Fruit fly (Drosophila melanogaster): ENCODE measurements around the gene CG14852.

Gene CG14852

dm6 chr3R:14568501-14569137, 2.9 kb downstream of the CG14852 start, which contains the start of gene CG8066 (continued):
- TF ChIP-seq z (GFP tag; IDR thresholded peaks at IDR 0.05) (peak; percentile 96), CG9817 (tag; optimal IDR thresholded peaks at IDR 0.05) (peak; percentile 1), Meics (GFP tag; optimal IDR thresholded peaks at IDR 0.05) (peak; percentile 36), lbe (GFP tag; optimal IDR thresholded peaks at IDR 0.05) (peak; percentile 19), dpn (GFP tag; optimal IDR thresholded peaks at IDR 0.05) (peak in 1 of 2 experiments; percentile 9), Fer3 (tag; optimal IDR thresholded peaks at IDR 0.05) (peak; percentile 22), Dbx (GFP tag; IDR thresholded peaks at IDR 0.05) (peak; percentile 23; the same call in 1 of the 3 replicates), ase (GFP tag; IDR thresholded peaks at IDR 0.05) (no peak), vvl (GFP tag; IDR thresholded peaks at IDR 0.05) (peak; percentile 40; the same call in 1 of the 2 replicates), BEAF-32 (GFP tag; optimal IDR thresholded peaks at IDR 0.05) (peak; percentile 54), CG9932 (GFP tag; IDR thresholded peaks at IDR 0.05) (peak; percentile 67), CG34376 (GFP tag; optimal IDR thresholded peaks at IDR 0.05) (peak; percentile 30), CG8388 (GFP tag; optimal IDR thresholded peaks at IDR 0.05) (no peak), pros (GFP tag; optimal IDR thresholded peaks at IDR 0.05) (no peak), CG8290 (GFP tag; optimal IDR thresholded peaks at IDR 0.05) (no peak), CG8290 (tag; optimal IDR thresholded peaks at IDR 0.05) (peak in 1 of 2 experiments; percentile 0), stwl (tag; optimal IDR thresholded peaks at IDR 0.05) (no peak), grau (tag; optimal IDR thresholded peaks at IDR 0.05) (peak; percentile 7), Blimp-1 (GFP tag; optimal IDR thresholded peaks at IDR 0.05) (peak; percentile 15), CG4328 (GFP tag; optimal IDR thresholded peaks at IDR 0.05) (peak; percentile 30), Bgb (GFP tag; IDR thresholded peaks at IDR 0.05; ENCODE audit: partially characterized antibody) (peak; percentile 15; the same call in 1 of the 2 replicates), unpg (GFP tag; optimal IDR thresholded peaks at IDR 0.05) (peak; percentile 27), ken (GFP tag; IDR thresholded peaks at IDR 0.05) (0 out of 3 replicates have a peak, but pooled peaks have one; percentile 23), CG11695 (GFP tag; IDR thresholded peaks at IDR 0.05) (no peak), CoRest (tag; optimal IDR thresholded peaks at IDR 0.05) (peak; percentile 11), Nf-YA (GFP tag; IDR thresholded peaks at IDR 0.05) (no peak), Hmr (GFP tag; optimal IDR thresholded peaks at IDR 0.05) (peak; percentile 49), Optix (GFP tag; IDR thresholded peaks at IDR 0.05) (no peak), CG18011 (GFP tag; optimal IDR thresholded peaks at IDR 0.05) (peak; percentile 22), mirr (GFP tag; optimal IDR thresholded peaks at IDR 0.05) (peak; percentile 11), CG15514 (GFP tag; optimal IDR thresholded peaks at IDR 0.05) (peak; percentile 51)

- TF ChIP-seq Bgb (GFP tag; IDR thresholded peaks at IDR 0.05; ENCODE audit: partially characterized antibody) (peak; percentile 27; the same call in 1 of the 2 replicates), CG7839 (tag; optimal IDR thresholded peaks at IDR 0.05) (peak; percentile 39), CG5245 (GFP tag; optimal IDR thresholded peaks at IDR 0.05) (no peak), CG17361 (GFP tag; IDR thresholded peaks at IDR 0.05) (peak; percentile 38; the same call in 2 of the 3 replicates), ac (GFP tag; optimal IDR thresholded peaks at IDR 0.05) (peak; percentile 42), Jarid2 (GFP tag; optimal IDR thresholded peaks at IDR 0.05) (peak; percentile 73), CG8388 (GFP tag; optimal IDR thresholded peaks at IDR 0.05) (peak; percentile 23), CG32532 (GFP tag; IDR thresholded peaks at IDR 0.05) (peak; percentile 47; the same call in 1 of the 2 replicates), CG12236 (GFP tag; optimal IDR thresholded peaks at IDR 0.05) (no peak), CG10565 (GFP tag; optimal IDR thresholded peaks at IDR 0.05) (no peak), Antp (GFP tag; optimal IDR thresholded peaks at IDR 0.05) (peak; percentile 38), Sox102F (GFP tag; optimal IDR thresholded peaks at IDR 0.05) (peak; percentile 38), CG3847 (GFP tag; IDR thresholded peaks at IDR 0.05) (peak; percentile 16; the same call in 1 of the 2 replicates), wdn (GFP tag; IDR thresholded peaks at IDR 0.05) (0 out of 2 replicates have a peak, but pooled peaks have one; percentile 28), gem (tag; optimal IDR thresholded peaks at IDR 0.05) (peak; percentile 52), CG6765 (GFP tag; optimal IDR thresholded peaks at IDR 0.05) (peak; percentile 30), chm (GFP tag; IDR thresholded peaks at IDR 0.05) (peak; percentile 32; the same call in 1 of the 2 replicates), ind (GFP tag; optimal IDR thresholded peaks at IDR 0.05) (no peak), pfk (GFP tag; optimal IDR thresholded peaks at IDR 0.05) (peak; percentile 42)
Measured at dm6 chr3R:14569411-14570107, 3.8 kb downstream of the CG14852 start, which contains the start of gene Cys. Cys (minus strand) TSS chr3R:14569644.

All from whole organism, embryonic.